Fruit fly (Drosophila melanogaster) Kc167 (cell line): Measurements from ENCODE around the gene Exd2.

Experiments
- Myc ChIP-seq: fragments of >200 bp; optimal IDR thresholded peaks from 2 replicates; lab custom pipeline; 2017; ENCODE audit warnings: missing external identifiers
- Sin3A ChIP-seq: fragments of >200 bp; optimal IDR thresholded peaks from 2 replicates; lab custom pipeline; 2018; ENCODE audit warnings: missing external identifiers
- h ChIP-seq: fragments of >200 bp; optimal IDR thresholded peaks from 3 replicates; lab custom pipeline; 2018; ENCODE audit warnings: missing external identifiers
- insv ChIP-seq: fragments of >200 bp; optimal IDR thresholded peaks from 3 replicates; lab custom pipeline; 2018; ENCODE audit warnings: missing external identifiers
- psq ChIP-seq: fragments of >200 bp; optimal IDR thresholded peaks from 2 replicates; lab custom pipeline; 2017; ENCODE audit warnings: missing external identifiers

DNA sequence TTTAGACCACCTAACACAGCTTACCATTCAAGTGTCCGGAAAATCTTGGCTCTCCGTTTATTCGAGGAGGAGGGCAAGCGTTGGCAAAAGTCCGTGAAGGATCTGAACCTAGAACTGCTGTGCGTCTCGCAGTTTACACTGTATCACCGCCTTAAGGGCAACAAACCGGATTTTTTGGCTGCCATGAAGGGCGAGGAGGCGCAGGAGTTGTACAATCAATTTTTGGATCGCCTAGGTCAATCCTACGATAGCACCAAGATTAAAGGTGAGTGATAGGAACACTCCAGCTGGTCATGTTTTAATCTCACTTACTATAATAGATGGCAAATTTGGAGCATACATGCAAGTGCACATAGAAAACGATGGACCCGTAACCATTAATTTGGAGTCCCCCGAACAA, 5.2 kb downstream of the Exd2 start:
- no peak for TF ChIP-seq insv (lab: Kevin White, UChicago)
- no peak for TF ChIP-seq Myc
- TF ChIP-seq Sin3A (lab: Kevin White, UChicago) = no peak
- no peak for TF ChIP-seq h (lab: Kevin White, UChicago)
- no peak for TF ChIP-seq psq (lab: Kevin White, UChicago)
